Fruit fly (Drosophila melanogaster) whole organism, adult: ENCODE data around the gene Ns1.

Source experiments
- CG11617 ChIP-seq: fragments of 200-800 bp; sonication (Bioruptor generic); optimal IDR thresholded peaks from 2 replicates; lab custom pipeline; 2017; ENCODE audit warnings: mild to moderate bottlenecking, missing biosample characterization, missing genetic modification reagents, missing genetic modification characterization
- CG12768 ChIP-seq: fragments of 200-800 bp; sonication (Bioruptor generic); optimal IDR thresholded peaks from 2 replicates; lab custom pipeline; 2017; ENCODE audit warnings: missing biosample characterization, missing genetic modification characterization, mild to moderate bottlenecking, moderate library complexity, missing genetic modification reagents
- CG14711 ChIP-seq: fragments of 200-800 bp; sonication (Bioruptor generic); optimal IDR thresholded peaks from 2 replicates; lab custom pipeline; 2018; ENCODE audit warnings: missing biosample characterization, mild to moderate bottlenecking, missing genetic modification characterization, moderate library complexity
- CG1620 ChIP-seq: fragments of 200-800 bp; sonication (Bioruptor generic); optimal IDR thresholded peaks from 2 replicates; lab custom pipeline; 2016; ENCODE audit warnings: missing biosample characterization, missing genetic modification characterization
- CG33017 ChIP-seq: fragments of 200-800 bp; sonication (Bioruptor generic); optimal IDR thresholded peaks from 2 replicates; lab custom pipeline; 2018; ENCODE audit warnings: missing biosample characterization, mild to moderate bottlenecking, missing genetic modification characterization, moderate library complexity
- CG7045 ChIP-seq: fragments of 200-800 bp; sonication (Bioruptor generic); optimal IDR thresholded peaks from 2 replicates; lab custom pipeline; 2017; ENCODE audit warnings: missing biosample characterization, mild to moderate bottlenecking, missing genetic modification characterization
- CG7101 ChIP-seq: fragments of 200-800 bp; sonication (Bioruptor generic); optimal IDR thresholded peaks from 2 replicates; lab custom pipeline; 2018; ENCODE audit warnings: missing biosample characterization, mild to moderate bottlenecking, missing genetic modification characterization, moderate library complexity
- Clk ChIP-seq: fragments of 200-800 bp; sonication (Bioruptor generic); optimal IDR thresholded peaks from 2 replicates; lab custom pipeline; 2017; ENCODE audit warnings: missing biosample characterization, missing genetic modification characterization
- Crg-1 ChIP-seq: fragments of 200-800 bp; sonication (Bioruptor generic); optimal IDR thresholded peaks from 2 replicates; lab custom pipeline; 2016; ENCODE audit warnings: missing biosample characterization, missing genetic modification characterization
- bab1 ChIP-seq: fragments of 200-800 bp; sonication (Bioruptor generic); optimal IDR thresholded peaks from 3 replicates; lab custom pipeline; 2019; ENCODE audit warnings: missing biosample characterization, mild to moderate bottlenecking, missing genetic modification characterization, moderate library complexity
- kay ChIP-seq: fragments of 200-800 bp; sonication (Bioruptor generic); peaks from one replicate; lab custom pipeline; 2016; ENCODE audit warnings: missing biosample characterization, missing genetic modification characterization, borderline replicate concordance
- ovo ChIP-seq: fragments of 200-800 bp; sonication (Bioruptor generic); optimal IDR thresholded peaks from 2 replicates; lab custom pipeline; 2016; ENCODE audit warnings: missing biosample characterization, missing genetic modification characterization
- tj ChIP-seq: fragments of 200-800 bp; sonication (Bioruptor generic); optimal IDR thresholded peaks from 3 replicates; lab custom pipeline; 2017; ENCODE audit warnings: missing biosample characterization, mild to moderate bottlenecking, missing genetic modification characterization, moderate library complexity
- toe ChIP-seq: fragments of 200-800 bp; sonication (Bioruptor generic); optimal IDR thresholded peaks from 2 replicates; lab custom pipeline; 2016; ENCODE audit warnings: missing biosample characterization, missing genetic modification characterization

DNA sequence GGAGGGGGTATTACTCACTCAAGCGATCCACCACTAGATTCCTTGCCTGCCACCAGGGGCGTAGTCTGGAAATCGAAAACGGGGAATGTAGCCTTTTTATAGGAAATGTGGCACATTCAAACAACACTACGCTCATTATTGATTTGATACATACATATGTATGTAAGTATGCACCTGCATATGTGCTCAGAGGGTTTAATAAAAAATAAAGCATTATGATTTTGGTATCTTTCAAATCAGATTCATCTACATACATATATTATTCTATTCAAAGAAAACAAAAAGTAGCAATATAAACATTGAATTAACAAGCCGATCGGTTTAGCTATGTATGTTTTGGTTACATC lies 15.6 kb downstream of the Ns1 start:
- TF ChIP-seq CG11617 (no peak), bab1 (GFP tag; lab: Kevin White, UChicago) (no peak), CG12768 (GFP tag; lab: Kevin White, UChicago) (no peak), tj (GFP tag; lab: Kevin White, UChicago) (no peak), CG7101 (tag; lab: Kevin White, UChicago) (no peak), CG7045 (GFP tag; lab: Kevin White, UChicago) (no peak), Crg-1 (GFP tag; lab: Kevin White, UChicago) (no peak), toe (GFP tag; lab: Kevin White, UChicago) (no peak), Clk (no peak), ovo (GFP tag; lab: Kevin White, UChicago) (no peak), kay (GFP tag; lab: Kevin White, UChicago) (no peak), CG1620 (GFP tag; lab: Kevin White, UChicago) (no peak), CG33017 (tag; lab: Kevin White, UChicago) (no peak), CG14711 (no peak)
